Fruit fly (Drosophila melanogaster): ENCODE data around the gene CG44085.

DNA sequence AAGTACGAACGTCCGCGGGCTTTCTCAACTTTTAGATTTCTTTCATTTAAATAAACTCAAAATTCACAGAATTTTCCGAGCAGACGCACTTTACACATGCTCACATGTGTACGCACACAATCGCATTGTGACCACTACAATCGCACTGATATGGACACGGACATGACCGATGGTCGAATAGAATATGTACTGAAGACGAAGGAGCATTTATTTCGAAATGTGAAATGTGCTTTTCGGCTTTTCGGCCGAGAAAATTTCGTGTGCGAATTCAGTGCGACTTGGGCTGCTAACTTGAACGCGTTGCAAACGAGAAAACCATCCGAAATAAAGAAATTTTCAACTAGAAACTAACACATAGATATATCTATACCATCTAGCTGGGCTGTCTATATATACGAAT is at the start of gene CG44085:
- no peak for TF ChIP-seq CG15696 (tag; optimal IDR thresholded peaks at IDR 0.05)
- no peak for TF ChIP-seq Fer1 (GFP tag; optimal IDR thresholded peaks at IDR 0.05)
- TF ChIP-seq Dbx (GFP tag; IDR thresholded peaks at IDR 0.05): no peak
- no peak for TF ChIP-seq chm (GFP tag; IDR thresholded peaks at IDR 0.05)
- no peak for TF ChIP-seq sqz (GFP tag; optimal IDR thresholded peaks at IDR 0.05)
- no peak for TF ChIP-seq CG7745 (tag; optimal IDR thresholded peaks at IDR 0.05)
- TF ChIP-seq CG2712 (tag; optimal IDR thresholded peaks at IDR 0.05): no peak
- TF ChIP-seq scrt (GFP tag; optimal IDR thresholded peaks at IDR 0.05): no peak
- no peak for TF ChIP-seq nau (GFP tag; optimal IDR thresholded peaks at IDR 0.05)
- no peak for TF ChIP-seq Fer3 (tag; optimal IDR thresholded peaks at IDR 0.05)
- TF ChIP-seq pnt (GFP tag; optimal IDR thresholded peaks at IDR 0.05): no peak
- no peak for TF ChIP-seq pan (optimal IDR thresholded peaks at IDR 0.05)
- no peak for TF ChIP-seq pan (GFP tag; optimal IDR thresholded peaks at IDR 0.05 in 1 of 2, IDR thresholded peaks at IDR 0.05 in 1 of 2)

All from whole organism, embryonic.